Fruit fly (Drosophila melanogaster): ENCODE data around the gene cyst.

cyst gene

DNA sequence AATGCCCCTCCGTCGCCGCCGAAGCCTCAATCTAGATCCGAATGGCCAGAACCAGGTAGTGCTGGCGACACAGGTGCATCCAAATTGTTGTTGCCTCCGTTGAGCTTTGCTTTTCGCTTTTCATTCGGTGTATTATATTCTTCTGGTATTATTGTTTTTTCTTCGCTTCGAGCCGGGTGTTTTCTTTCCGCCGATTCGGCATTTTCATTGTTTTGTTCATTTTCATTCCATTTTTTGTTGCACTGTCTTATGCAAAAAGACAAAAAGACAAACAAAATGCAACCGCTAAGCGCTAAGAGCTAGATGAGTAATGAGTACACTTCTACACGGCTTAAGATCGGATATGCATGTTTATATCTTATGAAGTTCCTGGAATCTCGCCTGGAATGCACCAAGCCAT, 36.3 kb downstream of the cyst start:
- TF ChIP-seq CG17806 (tag; optimal IDR thresholded peaks at IDR 0.05), result no peak
- TF ChIP-seq CG32121 (GFP tag; IDR thresholded peaks at IDR 0.05), result no peak
- TF ChIP-seq CG8159 (tag; optimal IDR thresholded peaks at IDR 0.05), result no peak
- TF ChIP-seq gl (tag; optimal IDR thresholded peaks at IDR 0.05), result no peak
- TF ChIP-seq CG14655 (GFP tag; optimal IDR thresholded peaks at IDR 0.05), result no peak

DNA sequence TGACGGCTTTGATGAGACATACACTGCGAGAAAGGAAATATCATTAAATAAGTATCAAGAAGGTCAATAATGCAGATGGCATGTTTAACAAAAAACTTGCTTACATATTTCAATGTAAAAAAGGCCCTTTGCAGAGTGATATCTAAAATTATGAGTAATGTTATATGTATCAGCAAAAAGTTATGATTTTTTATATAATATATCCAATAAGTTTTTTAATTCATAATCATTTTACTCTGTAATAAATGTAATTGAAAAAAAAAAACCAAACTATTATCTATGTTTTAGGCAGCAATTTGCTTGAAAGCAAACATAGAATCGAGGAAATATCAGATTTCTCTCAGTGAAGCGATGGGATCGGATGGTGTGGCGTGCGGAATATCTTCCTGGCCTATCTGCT, 38.8 kb downstream of the cyst start:
- no peak for TF ChIP-seq Pif1A (GFP tag; optimal IDR thresholded peaks at IDR 0.05)
- TF ChIP-seq CG8159 (tag; optimal IDR thresholded peaks at IDR 0.05), result peak; percentile 41

DNA sequence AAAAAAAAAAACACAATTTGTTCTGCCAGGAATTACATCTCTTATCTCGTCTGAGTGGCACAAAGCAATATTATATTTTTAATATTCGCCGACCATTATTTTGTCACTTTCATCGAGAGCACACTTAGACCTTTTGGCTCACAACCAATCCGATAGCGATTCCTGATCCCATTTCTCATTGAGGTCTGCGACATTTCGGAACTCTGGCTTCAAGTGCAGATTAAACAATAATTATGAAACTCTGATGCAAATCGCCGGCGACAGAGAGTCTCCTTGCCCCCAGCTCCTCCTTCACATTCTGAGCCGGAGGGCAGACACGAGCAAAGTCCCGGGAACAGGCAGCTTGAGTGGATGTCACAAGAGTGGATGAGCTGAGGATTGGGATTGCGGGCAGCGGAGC, 39.5 kb downstream of the cyst start:
- TF ChIP-seq Ets98B (GFP tag; IDR thresholded peaks at IDR 0.05) (no peak), Snoo (tag; optimal IDR thresholded peaks at IDR 0.05) (no peak), CG10348 (GFP tag; IDR thresholded peaks at IDR 0.05) (no peak), fd96Ca (GFP tag; IDR thresholded peaks at IDR 0.05) (no peak), EcR (GFP tag; optimal IDR thresholded peaks at IDR 0.05) (no peak), CG34367 (tag; optimal IDR thresholded peaks at IDR 0.05) (no peak), CG32121 (GFP tag; IDR thresholded peaks at IDR 0.05) (no peak), CG8159 (tag; optimal IDR thresholded peaks at IDR 0.05) (no peak), CG17806 (tag; optimal IDR thresholded peaks at IDR 0.05) (no peak), CG12605 (GFP tag; IDR thresholded peaks at IDR 0.05) (no peak), CG14655 (GFP tag; optimal IDR thresholded peaks at IDR 0.05) (no peak), D1 (tag; optimal IDR thresholded peaks at IDR 0.05) (no peak), CG15710 (tag; optimal IDR thresholded peaks at IDR 0.05) (no peak), CG4496 (GFP tag; IDR thresholded peaks at IDR 0.05) (no peak), CG9948 (tag; optimal IDR thresholded peaks at IDR 0.05) (no peak), Pif1B (GFP tag; optimal IDR thresholded peaks at IDR 0.05) (no peak), CG13204 (GFP tag; optimal IDR thresholded peaks at IDR 0.05) (no peak), gl (tag; optimal IDR thresholded peaks at IDR 0.05) (no peak)

DNA sequence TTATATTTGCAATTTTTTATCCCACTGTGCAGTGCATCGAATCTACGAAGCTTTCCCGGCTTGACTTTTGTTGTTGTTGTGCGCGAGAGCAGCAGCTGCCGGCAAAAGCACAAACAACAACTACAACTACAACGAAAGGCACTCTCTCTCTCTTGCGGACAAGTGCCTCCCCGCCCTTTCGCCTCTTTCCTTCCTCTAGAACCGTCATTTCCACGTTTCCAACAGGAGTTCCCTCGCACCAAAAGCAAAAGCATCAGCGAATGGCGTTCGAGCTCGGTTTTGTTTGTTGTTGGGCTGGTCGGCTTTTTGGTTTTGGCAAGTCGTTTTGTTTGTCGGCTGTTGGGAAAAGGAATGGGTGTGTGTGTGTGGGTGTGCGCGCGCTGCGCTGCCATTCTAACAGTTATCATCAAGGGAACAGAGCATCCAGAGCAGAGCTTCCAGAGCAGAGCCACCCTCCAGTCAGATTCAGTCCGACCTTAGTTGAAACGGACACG, 44.7 kb downstream of the cyst start, which contains the start of gene tj:
Gene tj (plus strand): TSS at position 444 of the 494 bp plus-strand sequence.
- TF ChIP-seq rn (GFP tag; IDR thresholded peaks at IDR 0.05), result no peak
- peak; percentile 53; the same call in 1 of the 3 replicates for TF ChIP-seq CG4496 (GFP tag; IDR thresholded peaks at IDR 0.05)
- no peak for TF ChIP-seq CG10348 (GFP tag; IDR thresholded peaks at IDR 0.05)
- TF ChIP-seq CG17806 (tag; optimal IDR thresholded peaks at IDR 0.05), result no peak

DNA sequence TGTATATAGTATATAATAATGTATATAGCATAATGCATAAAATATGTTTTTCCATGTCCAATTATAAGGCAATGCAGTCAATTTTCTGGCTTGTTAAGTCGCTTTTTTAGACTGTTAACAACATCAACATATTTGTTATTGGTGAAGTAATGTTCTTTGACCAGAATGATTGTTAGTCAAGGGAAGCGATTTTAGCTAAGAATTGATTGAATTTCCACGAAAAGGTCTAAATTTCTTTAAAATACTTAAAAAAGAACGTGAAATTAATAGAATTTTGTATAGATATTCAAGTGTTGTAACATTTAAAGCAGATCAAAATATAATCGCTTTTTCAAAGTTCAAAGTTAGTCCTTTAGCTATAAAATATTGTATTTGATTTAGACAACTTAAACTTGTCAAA, 45.2 kb downstream of the cyst start:
- TF ChIP-seq CG8159 (tag; optimal IDR thresholded peaks at IDR 0.05), result no peak
- no peak for TF ChIP-seq CG10348 (GFP tag; IDR thresholded peaks at IDR 0.05)
- TF ChIP-seq CG8301 (tag; optimal IDR thresholded peaks at IDR 0.05), result peak; percentile 8
- no peak for TF ChIP-seq CG15710 (tag; optimal IDR thresholded peaks at IDR 0.05)
- TF ChIP-seq Pif1A (GFP tag; optimal IDR thresholded peaks at IDR 0.05), result peak; percentile 2
- TF ChIP-seq CG34367 (tag; optimal IDR thresholded peaks at IDR 0.05), result no peak
- TF ChIP-seq fd96Ca (GFP tag; IDR thresholded peaks at IDR 0.05), result no peak
- TF ChIP-seq CG32121 (GFP tag; IDR thresholded peaks at IDR 0.05), result no peak
- peak; percentile 70 for TF ChIP-seq CG14655 (GFP tag; optimal IDR thresholded peaks at IDR 0.05)
- TF ChIP-seq CG9948 (tag; optimal IDR thresholded peaks at IDR 0.05), result peak; percentile 23
- no peak for TF ChIP-seq EcR (GFP tag; optimal IDR thresholded peaks at IDR 0.05)
- no peak for TF ChIP-seq CG17806 (tag; optimal IDR thresholded peaks at IDR 0.05)
- TF ChIP-seq rn (GFP tag; IDR thresholded peaks at IDR 0.05), result no peak
- TF ChIP-seq Pif1B (GFP tag; optimal IDR thresholded peaks at IDR 0.05), result no peak
- TF ChIP-seq D1 (tag; optimal IDR thresholded peaks at IDR 0.05), result no peak
- no peak for TF ChIP-seq gl (tag; optimal IDR thresholded peaks at IDR 0.05)
- no peak for TF ChIP-seq Ets98B (GFP tag; IDR thresholded peaks at IDR 0.05)
- no peak for TF ChIP-seq CG4496 (GFP tag; IDR thresholded peaks at IDR 0.05)
- TF ChIP-seq Snoo (tag; optimal IDR thresholded peaks at IDR 0.05), result no peak
- no peak for TF ChIP-seq CG13204 (GFP tag; optimal IDR thresholded peaks at IDR 0.05)
- TF ChIP-seq CG12605 (GFP tag; IDR thresholded peaks at IDR 0.05), result 0 out of 2 replicates have a peak, but pooled peaks have one; percentile 7

DNA sequence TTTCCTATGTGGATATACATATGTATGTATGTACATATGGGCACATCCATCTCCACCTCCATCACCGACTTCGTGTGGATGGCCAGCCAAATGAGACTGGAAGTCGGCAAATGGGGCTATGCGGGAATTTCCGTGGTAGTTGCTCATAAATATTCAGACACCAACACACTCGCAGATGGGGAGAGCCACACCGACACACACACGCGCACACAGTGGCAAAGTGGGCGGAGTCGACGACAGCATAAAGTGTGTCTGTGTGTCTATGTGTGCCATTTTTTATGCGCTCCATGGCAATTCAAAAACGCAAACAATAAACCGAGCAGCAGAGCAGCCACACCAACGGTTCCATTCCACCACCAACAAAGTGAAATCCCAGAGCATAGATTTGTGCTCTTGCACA, 45.7 kb downstream of the cyst start:
- TF ChIP-seq CG14655 (GFP tag; optimal IDR thresholded peaks at IDR 0.05) (no peak), D1 (tag; optimal IDR thresholded peaks at IDR 0.05) (no peak), CG4496 (GFP tag; IDR thresholded peaks at IDR 0.05) (peak; percentile 72; the same call in 2 of the 3 replicates), CG12605 (GFP tag; IDR thresholded peaks at IDR 0.05) (no peak), Ets98B (GFP tag; IDR thresholded peaks at IDR 0.05) (peak; percentile 19; the same call in 1 of the 2 replicates), CG9948 (tag; optimal IDR thresholded peaks at IDR 0.05) (no peak), CG17806 (tag; optimal IDR thresholded peaks at IDR 0.05) (no peak), CG15710 (tag; optimal IDR thresholded peaks at IDR 0.05) (no peak), rn (GFP tag; IDR thresholded peaks at IDR 0.05) (no peak), Pif1A (GFP tag; optimal IDR thresholded peaks at IDR 0.05) (no peak), CG8301 (tag; optimal IDR thresholded peaks at IDR 0.05) (no peak), Pif1B (GFP tag; optimal IDR thresholded peaks at IDR 0.05) (no peak), EcR (GFP tag; optimal IDR thresholded peaks at IDR 0.05) (no peak)

DNA sequence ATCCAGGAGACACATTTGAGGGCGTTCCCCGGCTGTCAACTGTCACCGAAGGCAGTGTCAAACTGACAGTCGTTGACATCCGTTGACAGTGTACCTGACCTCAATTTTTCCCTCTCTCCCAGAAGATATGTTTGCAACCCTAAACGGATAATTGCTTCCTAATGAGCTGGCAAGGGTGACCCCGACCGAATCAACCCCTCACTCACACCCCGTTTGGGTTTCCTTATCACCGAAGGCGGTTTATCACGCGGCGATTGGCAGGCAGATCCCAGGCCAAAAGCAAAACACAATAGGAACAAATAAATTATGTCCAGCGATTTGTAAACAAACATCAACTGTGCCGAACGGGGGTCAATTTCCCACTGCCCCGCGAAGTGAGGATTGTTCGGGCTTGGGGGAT, 49.2 kb downstream of the cyst start:
- TF ChIP-seq CG12605 (GFP tag; IDR thresholded peaks at IDR 0.05) (no peak), Snoo (tag; optimal IDR thresholded peaks at IDR 0.05) (no peak), gl (tag; optimal IDR thresholded peaks at IDR 0.05) (no peak), Pif1B (GFP tag; optimal IDR thresholded peaks at IDR 0.05) (no peak)

All from whole organism, pupa.